Worm (Caenorhabditis elegans): Measurements from ENCODE around the gene uaf-1.
A peak's percentile ranks its signal among the peaks of the same experiment; 100 is the strongest.
"Not testable (repeated sequence)": the region's sequence is repeated elsewhere in the genome, so short reads cannot be mapped to it uniquely, and the experiment has no call there.

The uaf-1 gene

DNA sequence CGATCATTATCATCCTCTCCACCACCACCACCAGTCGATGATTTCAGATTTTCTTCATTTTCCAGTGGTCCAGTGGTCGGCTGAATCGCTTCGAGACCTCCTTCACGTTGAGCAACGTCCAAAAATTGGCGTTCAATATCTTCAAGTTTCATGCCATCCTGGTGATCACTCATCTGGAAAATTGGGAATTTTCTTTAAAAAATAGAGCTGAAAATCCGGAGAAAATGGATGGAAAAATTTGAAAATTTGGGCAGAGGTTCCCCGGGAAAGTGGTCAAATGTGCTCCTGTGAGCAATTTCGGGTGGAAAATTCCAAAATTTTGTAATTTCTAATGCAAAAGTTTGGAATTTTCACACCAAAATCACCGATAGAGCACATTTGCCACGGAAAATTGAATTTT lies at the start of gene uaf-1:
TSS of gene uaf-1 (minus strand) at position 173 of the 400 bp plus-strand sequence.
- TF ChIP-seq lin-35 (GFP tag; optimal IDR thresholded peaks at IDR 0.05); lsy-2 (tag; optimal IDR thresholded peaks at IDR 0.05); tlp-1 (tag; optimal IDR thresholded peaks at IDR 0.05): not testable (repeated sequence)

DNA sequence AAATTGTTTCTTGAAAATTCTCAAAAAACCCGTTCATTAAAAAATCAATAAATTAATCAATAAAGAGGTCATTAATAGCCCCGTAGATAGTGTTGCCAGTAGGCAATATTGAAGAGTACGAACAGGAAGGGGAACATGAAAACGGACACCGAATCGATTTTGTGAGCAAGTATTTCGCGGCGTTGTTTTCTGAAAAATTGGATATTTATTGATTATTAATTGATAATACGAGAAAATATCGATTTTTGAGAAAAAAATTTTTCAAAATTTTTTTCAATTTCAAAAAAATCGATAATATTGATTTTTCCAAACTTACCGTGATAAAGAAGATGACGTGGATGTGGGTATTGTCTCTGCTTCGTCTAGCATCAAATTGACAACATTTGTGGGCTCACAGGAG lies 49.1 kb upstream of the uaf-1 start:
- TF ChIP-seq lsy-2 (tag; optimal IDR thresholded peaks at IDR 0.05) (no peak), efl-1 (optimal IDR thresholded peaks at IDR 0.05) (no peak), efl-1 (GFP tag; optimal IDR thresholded peaks at IDR 0.05 in 1 of 2) (peak in 1 of 2 experiments; percentile 37)

DNA sequence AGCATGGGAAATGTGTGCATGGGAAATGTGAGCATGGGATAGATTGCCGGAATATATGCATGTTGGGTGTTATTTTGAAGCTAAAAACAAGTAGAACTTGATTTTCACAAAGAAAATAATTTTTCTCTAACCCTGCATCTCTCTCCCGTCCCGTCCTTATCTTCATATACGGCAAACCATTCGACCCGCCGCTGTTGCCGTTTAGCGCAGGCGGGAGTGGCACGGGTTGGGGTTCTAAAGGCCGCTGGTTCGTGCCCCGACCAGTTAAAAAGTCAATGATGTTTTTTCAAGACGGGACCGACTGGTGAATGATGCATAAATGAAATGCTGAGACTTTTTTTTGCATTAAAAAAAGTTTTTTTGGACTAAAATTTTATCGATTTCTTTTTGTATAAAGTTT lies 45.9 kb upstream of the uaf-1 start:
- peak in 1 of 2 experiments; percentile 16 for TF ChIP-seq mdl-1 (tag; optimal IDR thresholded peaks at IDR 0.05)
- peak in 1 of 2 experiments; percentile 46 for TF ChIP-seq lin-35 (GFP tag; optimal IDR thresholded peaks at IDR 0.05)
- TF ChIP-seq egl-13 (tag; optimal IDR thresholded peaks at IDR 0.05) = no peak
- TF ChIP-seq ets-5 (GFP tag; IDR thresholded peaks at IDR 0.05) = no peak
- no peak for TF ChIP-seq alr-1 (tag; optimal IDR thresholded peaks at IDR 0.05; ENCODE audit: borderline replicate concordance)
- no peak for TF ChIP-seq unc-98 (GFP tag; IDR thresholded peaks at IDR 0.05)
- peak; percentile 31 for TF ChIP-seq snu-23 (GFP tag; optimal IDR thresholded peaks at IDR 0.05)
- peak in 1 of 3 experiments; percentile 15 for TF ChIP-seq ceh-82 (tag; optimal IDR thresholded peaks at IDR 0.05)
- TF ChIP-seq ama-1 (optimal IDR thresholded peaks at IDR 0.05) = no peak
- no peak for TF ChIP-seq unc-86 (tag; optimal IDR thresholded peaks at IDR 0.05)
- peak; percentile 58 for TF ChIP-seq nhr-85 (tag)
- no peak for TF ChIP-seq vab-15 (tag; optimal IDR thresholded peaks at IDR 0.05)
- TF ChIP-seq Y116A8C.19 (tag; optimal IDR thresholded peaks at IDR 0.05; ENCODE audit: borderline replicate concordance) = no peak
- TF ChIP-seq dpl-1 (GFP tag; optimal IDR thresholded peaks at IDR 0.05) = peak in 1 of 3 experiments; percentile 9
- TF ChIP-seq nhr-11 (tag; optimal IDR thresholded peaks at IDR 0.05) = no peak
- no peak for TF ChIP-seq ceh-63 (GFP tag; optimal IDR thresholded peaks at IDR 0.05)
- peak in 1 of 2 experiments; percentile 33 for TF ChIP-seq efl-1 (optimal IDR thresholded peaks at IDR 0.05)
- peak in 1 of 2 experiments; percentile 90 for TF ChIP-seq efl-1 (GFP tag; optimal IDR thresholded peaks at IDR 0.05 in 1 of 2)
- TF ChIP-seq ztf-11 (tag; optimal IDR thresholded peaks at IDR 0.05) = no peak
- TF ChIP-seq nhr-90 (tag; optimal IDR thresholded peaks at IDR 0.05; ENCODE audit: poor library complexity) = peak; percentile 37
- no peak for TF ChIP-seq lir-3 (tag; optimal IDR thresholded peaks at IDR 0.05; ENCODE audit: poor library complexity)
- peak in 1 of 2 experiments; percentile 49 for TF ChIP-seq lsy-2 (tag; optimal IDR thresholded peaks at IDR 0.05)
- no peak for TF ChIP-seq ceh-8 (GFP tag; optimal IDR thresholded peaks at IDR 0.05)
- no peak for TF ChIP-seq lin-13 (GFP tag; optimal IDR thresholded peaks at IDR 0.05)
- peak; percentile 14 for TF ChIP-seq rnt-1 (tag; optimal IDR thresholded peaks at IDR 0.05)
- TF ChIP-seq sup-37 (GFP tag; optimal IDR thresholded peaks at IDR 0.05) = no peak
- TF ChIP-seq nhr-237 (tag; optimal IDR thresholded peaks at IDR 0.05) = no peak
- TF ChIP-seq fkh-10 (GFP tag; optimal IDR thresholded peaks at IDR 0.05) = no peak
- peak; percentile 7 for TF ChIP-seq elt-2 (tag; optimal IDR thresholded peaks at IDR 0.05)
- peak; percentile 25 for TF ChIP-seq nhr-47 (tag; optimal IDR thresholded peaks at IDR 0.05)
- peak; percentile 50 for TF ChIP-seq mep-1 (tag; optimal IDR thresholded peaks at IDR 0.05)
- no peak for TF ChIP-seq nhr-84 (tag; optimal IDR thresholded peaks at IDR 0.05)
- no peak for TF ChIP-seq grh-1 (GFP tag; IDR thresholded peaks at IDR 0.05)
- TF ChIP-seq unc-130 (tag; optimal IDR thresholded peaks at IDR 0.05) = no peak
- TF ChIP-seq C04F5.9 (tag; optimal IDR thresholded peaks at IDR 0.05) = no peak
- no peak for TF ChIP-seq pag-3 (tag; optimal IDR thresholded peaks at IDR 0.05; ENCODE audit: borderline replicate concordance, insufficient read depth)
